Worm (Caenorhabditis elegans) whole organism, late embryonic: ENCODE measurements around the gene C17G10.1.

Source experiments
- C08G9.2 ChIP-seq: sonication (generic microtip); optimal IDR thresholded peaks from 2 replicates; lab custom pipeline; 2016; ENCODE audit warnings: mild to moderate bottlenecking, missing genetic modification characterization, moderate library complexity, missing compliant biosample characterization
- C38D4.7 ChIP-seq: fragments of 200-800 bp; sonication (Bioruptor generic); optimal IDR thresholded peaks from 2 replicates; lab custom pipeline; 2018; ENCODE audit warnings: mild to moderate bottlenecking, missing genetic modification characterization, moderate library complexity, missing compliant biosample characterization
- F13H6.1 ChIP-seq: sonication (generic microtip); optimal IDR thresholded peaks from 2 replicates; lab custom pipeline; 2016; ENCODE audit warnings: missing genetic modification characterization, missing compliant biosample characterization
- K09A11.1 ChIP-seq: sonication (generic microtip); optimal IDR thresholded peaks from 2 replicates; lab custom pipeline; 2017; ENCODE audit warnings: antibody characterized with exemption, mild to moderate bottlenecking, missing genetic modification characterization, missing compliant biosample characterization; ENCODE audit not compliant: insufficient read depth
- T23F11.4 ChIP-seq: fragments of 200-800 bp; sonication (Bioruptor generic); optimal IDR thresholded peaks from 2 replicates; lab custom pipeline; 2018; ENCODE audit warnings: mild to moderate bottlenecking, missing genetic modification characterization, missing compliant biosample characterization
- Y22D7AL.16 ChIP-seq: sonication (generic microtip); optimal IDR thresholded peaks from 2 replicates; lab custom pipeline; 2016; ENCODE audit warnings: missing genetic modification characterization, missing compliant biosample characterization
- ahr-1 ChIP-seq: sonication (generic microtip); optimal IDR thresholded peaks from 2 replicates; lab custom pipeline; 2016; ENCODE audit warnings: missing genetic modification characterization, missing compliant biosample characterization
- ama-1 ChIP-seq: fragments of 150-350 bp; optimal IDR thresholded peaks from 2 replicates; lab custom pipeline; 2014
- ceh-24 ChIP-seq: sonication (generic microtip); optimal IDR thresholded peaks from 2 replicates; lab custom pipeline; 2016; ENCODE audit warnings: mild to moderate bottlenecking, missing genetic modification characterization, missing compliant biosample characterization
- ceh-31 ChIP-seq: sonication (generic microtip); optimal IDR thresholded peaks from 2 replicates; lab custom pipeline; 2016; ENCODE audit warnings: missing genetic modification characterization, missing compliant biosample characterization
- ceh-34 ChIP-seq: sonication (generic microtip); optimal IDR thresholded peaks from 2 replicates; lab custom pipeline; 2016; ENCODE audit warnings: mild to moderate bottlenecking, missing genetic modification characterization, missing compliant biosample characterization
- ceh-45 ChIP-seq: fragments of 200-800 bp; sonication (Bioruptor generic); IDR thresholded peaks from 2 replicates; pipeline ENCODE4 v1.3.6; 2022; ENCODE audit warnings: missing genetic modification reagents, missing genetic modification characterization, missing compliant biosample characterization
- ceh-48 ChIP-seq: sonication (generic microtip); optimal IDR thresholded peaks from 2 replicates; lab custom pipeline; 2016; ENCODE audit warnings: missing genetic modification characterization, inconsistent platforms, missing compliant biosample characterization
- ceh-6 ChIP-seq: fragments of 200-800 bp; sonication (Bioruptor generic); optimal IDR thresholded peaks from 2 replicates; lab custom pipeline; 2018; ENCODE audit warnings: mild to moderate bottlenecking, missing genetic modification characterization, missing compliant biosample characterization
- che-1 ChIP-seq: sonication (generic microtip); optimal IDR thresholded peaks from 2 replicates; lab custom pipeline; 2016; ENCODE audit warnings: mild to moderate bottlenecking, missing genetic modification characterization, missing compliant biosample characterization
- dmd-4 ChIP-seq: sonication (generic microtip); optimal IDR thresholded peaks from 2 replicates; lab custom pipeline; 2016; ENCODE audit warnings: borderline replicate concordance, missing genetic modification characterization, missing compliant biosample characterization
- dve-1 ChIP-seq: sonication (generic microtip); optimal IDR thresholded peaks from 2 replicates; lab custom pipeline; 2017; ENCODE audit warnings: antibody characterized with exemption, mild to moderate bottlenecking, missing genetic modification characterization, missing compliant biosample characterization
- elt-2 ChIP-seq: sonication (generic microtip); optimal IDR thresholded peaks from 2 replicates; lab custom pipeline; 2016; ENCODE audit warnings: missing genetic modification reagents, missing genetic modification characterization, missing compliant biosample characterization
- ets-4 ChIP-seq: sonication (generic microtip); optimal IDR thresholded peaks from 2 replicates; lab custom pipeline; 2016; ENCODE audit warnings: missing genetic modification characterization, missing compliant biosample characterization
- eyg-1 ChIP-seq: sonication (generic microtip); optimal IDR thresholded peaks from 2 replicates; lab custom pipeline; 2016; ENCODE audit warnings: missing genotype, missing genetic modification characterization, missing compliant biosample characterization
- fax-1 ChIP-seq: sonication (generic microtip); optimal IDR thresholded peaks from 2 replicates; lab custom pipeline; 2016; ENCODE audit warnings: missing genotype, missing genetic modification characterization, missing compliant biosample characterization
- fkh-10 ChIP-seq: fragments of 150-350 bp; optimal IDR thresholded peaks from 2 replicates; lab custom pipeline; 2014; ENCODE audit warnings: missing biosample characterization, missing genetic modification reagents, missing genetic modification characterization
- fkh-6 ChIP-seq: sonication (generic microtip); optimal IDR thresholded peaks from 2 replicates; lab custom pipeline; 2016; ENCODE audit warnings: missing genetic modification characterization, missing compliant biosample characterization
- gmeb-2 ChIP-seq: sonication (generic microtip); optimal IDR thresholded peaks from 2 replicates; lab custom pipeline; 2016; ENCODE audit warnings: missing genetic modification characterization, inconsistent platforms, missing compliant biosample characterization
- hlh-15 ChIP-seq: sonication (generic microtip); optimal IDR thresholded peaks from 2 replicates; lab custom pipeline; 2016; ENCODE audit warnings: missing genetic modification characterization, missing compliant biosample characterization
- hlh-8 ChIP-seq: sonication (generic microtip); optimal IDR thresholded peaks from 2 replicates; lab custom pipeline; 2016; ENCODE audit warnings: missing genotype, missing genetic modification characterization, missing compliant biosample characterization
- lim-6 ChIP-seq: sonication (generic microtip); optimal IDR thresholded peaks from 2 replicates; lab custom pipeline; 2016; ENCODE audit warnings: missing genetic modification characterization, missing compliant biosample characterization
- lin-11 ChIP-seq: fragments of 200-800 bp; sonication (Bioruptor generic); optimal IDR thresholded peaks from 2 replicates; lab custom pipeline; 2018; ENCODE audit warnings: mild to moderate bottlenecking, missing genetic modification characterization, missing compliant biosample characterization
- nfya-1 ChIP-seq: sonication (generic microtip); optimal IDR thresholded peaks from 2 replicates; lab custom pipeline; 2017; ENCODE audit warnings: missing genetic modification characterization, mild to moderate bottlenecking, missing compliant biosample characterization, antibody characterized with exemption, moderate library complexity
- npax-4 ChIP-seq: sonication (generic microtip); optimal IDR thresholded peaks from 2 replicates; lab custom pipeline; 2016; ENCODE audit warnings: missing genetic modification characterization, missing compliant biosample characterization
- odd-2 ChIP-seq: sonication (generic microtip); optimal IDR thresholded peaks from 2 replicates; lab custom pipeline; 2017; ENCODE audit warnings: antibody characterized with exemption, mild to moderate bottlenecking, missing genetic modification characterization, missing compliant biosample characterization
- pag-3 ChIP-seq: sonication (generic microtip); optimal IDR thresholded peaks from 2 replicates; lab custom pipeline; 2016; ENCODE audit warnings: missing compliant biosample characterization, missing genetic modification characterization, borderline replicate concordance
- pat-9 ChIP-seq: fragments of 200-800 bp; sonication (Bioruptor generic); optimal IDR thresholded peaks from 2 replicates; lab custom pipeline; 2018; ENCODE audit warnings: mild to moderate bottlenecking, missing genetic modification characterization, moderate library complexity, missing compliant biosample characterization
- pax-1 ChIP-seq: fragments of 150-350 bp; optimal IDR thresholded peaks from 2 replicates; lab custom pipeline; 2014; ENCODE audit warnings: missing biosample characterization, missing genetic modification characterization
- pros-1 ChIP-seq: fragments of 150-350 bp; optimal IDR thresholded peaks from 2 replicates; lab custom pipeline; 2014; ENCODE audit warnings: missing biosample characterization, missing genetic modification reagents, missing genetic modification characterization
- ref-2 ChIP-seq: sonication (generic microtip); optimal IDR thresholded peaks from 2 replicates; lab custom pipeline; 2016; ENCODE audit warnings: missing genetic modification characterization, missing compliant biosample characterization
- rnt-1 ChIP-seq: sonication (generic microtip); optimal IDR thresholded peaks from 2 replicates; lab custom pipeline; 2016; ENCODE audit warnings: missing genetic modification characterization, missing compliant biosample characterization
- sdc-2 ChIP-seq: sonication (generic microtip); optimal IDR thresholded peaks from 2 replicates; lab custom pipeline; 2016; ENCODE audit warnings: missing genotype, missing genetic modification characterization, missing compliant biosample characterization
- sox-2 ChIP-seq: fragments of 200-800 bp; sonication (Bioruptor generic); IDR thresholded peaks from 2 replicates; pipeline ENCODE4 v1.3.6; 2022; ENCODE audit warnings: missing genetic modification reagents, missing genetic modification characterization, missing compliant biosample characterization
- syd-9 ChIP-seq: sonication (generic microtip); optimal IDR thresholded peaks from 2 replicates; lab custom pipeline; 2016; ENCODE audit warnings: mild to moderate bottlenecking, missing genetic modification characterization, moderate library complexity, missing compliant biosample characterization
- tbx-2 ChIP-seq: sonication (generic microtip); optimal IDR thresholded peaks from 2 replicates; lab custom pipeline; 2016; ENCODE audit warnings: missing genetic modification characterization, missing compliant biosample characterization
- tbx-7 ChIP-seq: sonication (generic microtip); optimal IDR thresholded peaks from 2 replicates; lab custom pipeline; 2016; ENCODE audit warnings: missing genotype, missing genetic modification characterization, missing compliant biosample characterization
- unc-42 ChIP-seq: sonication (generic microtip); optimal IDR thresholded peaks from 2 replicates; lab custom pipeline; 2016; ENCODE audit warnings: missing genotype, missing genetic modification characterization, missing compliant biosample characterization
- unc-55 ChIP-seq: sonication (generic microtip); optimal IDR thresholded peaks from 2 replicates; lab custom pipeline; 2017; ENCODE audit warnings: missing biosample characterization, missing genetic modification reagents, missing genetic modification characterization
- unc-86 ChIP-seq: sonication (generic microtip); optimal IDR thresholded peaks from 2 replicates; lab custom pipeline; 2016; ENCODE audit warnings: missing genetic modification characterization, missing compliant biosample characterization
- zip-5 ChIP-seq: sonication (generic microtip); optimal IDR thresholded peaks from 2 replicates; lab custom pipeline; 2016; ENCODE audit warnings: missing genetic modification characterization, missing compliant biosample characterization
- ztf-16 ChIP-seq: sonication (generic microtip); optimal IDR thresholded peaks from 2 replicates; lab custom pipeline; 2017; ENCODE audit warnings: missing genetic modification characterization, missing compliant biosample characterization

C17G10.1 gene

ce11 chrII:5593377-5593932, 2.9 kb upstream of the C17G10.1 start, which contains the start of gene cdc-14 (continued):
- TF ChIP-seq hlh-15 (tag; lab: Kevin White, UChicago), result no peak
- no peak for TF ChIP-seq K09A11.1 (tag; lab: Kevin White, UChicago)
- no peak for TF ChIP-seq fkh-10 (GFP tag; lab: Kevin White, UChicago)
- TF ChIP-seq ama-1 (lab: Kevin White, UChicago), result no peak
- TF ChIP-seq gmeb-2 (tag; lab: Kevin White, UChicago), result no peak
- no peak for TF ChIP-seq lim-6 (tag; lab: Kevin White, UChicago)
- no peak for TF ChIP-seq ztf-16 (tag; lab: Kevin White, UChicago)
- TF ChIP-seq ceh-31 (tag; lab: Kevin White, UChicago), result peak; percentile 65
- TF ChIP-seq ceh-6 (GFP tag; lab: Kevin White, UChicago), result no peak
- TF ChIP-seq lin-11 (tag; lab: Kevin White, UChicago), result no peak
- no peak for TF ChIP-seq npax-4 (tag; lab: Kevin White, UChicago)
- TF ChIP-seq pag-3 (tag; lab: Kevin White, UChicago), result no peak
- TF ChIP-seq eyg-1, result no peak
- peak; percentile 76 for TF ChIP-seq tbx-2 (tag; lab: Kevin White, UChicago)
- peak; percentile 13 for TF ChIP-seq hlh-8 (tag; lab: Kevin White, UChicago)
- TF ChIP-seq odd-2, result no peak
- no peak for TF ChIP-seq dve-1 (tag; lab: Kevin White, UChicago)
- peak; percentile 64 for TF ChIP-seq unc-55
- no peak for TF ChIP-seq ceh-24
- TF ChIP-seq rnt-1, result peak; percentile 37
- TF ChIP-seq C08G9.2 (tag; lab: Kevin White, UChicago), result no peak
- TF ChIP-seq fkh-6 (tag; lab: Kevin White, UChicago), result no peak
- no peak for TF ChIP-seq pros-1 (tag; lab: Kevin White, UChicago)
- no peak for TF ChIP-seq unc-86 (tag; lab: Kevin White, UChicago)
- no peak for TF ChIP-seq dmd-4 (tag; lab: Kevin White, UChicago)
- TF ChIP-seq pax-1 (tag; lab: Kevin White, UChicago), result no peak
- no peak for TF ChIP-seq che-1 (tag; lab: Kevin White, UChicago)
- no peak for TF ChIP-seq T23F11.4 (GFP tag; lab: Kevin White, UChicago)
- TF ChIP-seq ceh-45, result 0 out of 2 replicates have a peak, but pooled peaks have one; percentile 24
- peak; percentile 72 for TF ChIP-seq nfya-1 (tag; lab: Kevin White, UChicago)
- peak; percentile 33 for TF ChIP-seq sdc-2 (tag; lab: Kevin White, UChicago)
- no peak for TF ChIP-seq F13H6.1
- TF ChIP-seq, all 69 proteins: peak for 16

DNA sequence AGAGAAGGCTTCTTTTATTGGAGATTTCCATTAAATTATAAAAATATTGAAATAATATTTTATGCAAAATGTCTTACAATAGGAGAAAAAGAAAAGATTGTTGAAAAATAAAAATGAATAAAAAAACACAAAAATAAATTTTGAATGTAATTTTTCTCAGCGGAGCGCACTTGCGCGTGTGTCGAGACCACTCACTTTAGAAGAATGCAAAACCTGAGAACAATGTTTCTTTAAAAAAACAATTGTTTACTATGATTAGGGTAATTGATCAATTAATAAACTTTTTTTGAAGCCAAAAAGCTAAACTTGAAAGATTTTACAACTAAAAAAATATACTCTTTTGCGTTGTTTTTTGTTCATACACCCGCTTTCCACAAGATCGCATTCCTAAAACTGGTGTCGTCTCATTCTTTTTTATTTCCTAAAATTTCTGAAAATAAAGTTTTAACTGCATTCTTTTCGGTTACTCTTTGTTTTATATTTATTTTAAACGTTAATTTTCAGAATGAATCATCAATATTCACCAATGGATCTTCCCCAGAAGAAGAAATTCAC, 2.1 kb upstream of the C17G10.1 start, which contains the start of gene ttc-4:
Gene ttc-4 (plus strand): TSS at position 505 of the 555 bp plus-strand sequence.
- TF ChIP-seq unc-86 (tag; lab: Kevin White, UChicago) (peak; percentile 29), sox-2 (GFP tag; lab: Robert Waterston, UW) (no peak), ref-2 (tag; lab: Kevin White, UChicago) (peak; percentile 5), ceh-31 (tag; lab: Kevin White, UChicago) (peak; percentile 90), fax-1 (tag; lab: Kevin White, UChicago) (peak; percentile 8), unc-55 (no peak), tbx-2 (tag; lab: Kevin White, UChicago) (peak; percentile 80), ceh-48 (no peak), gmeb-2 (tag; lab: Kevin White, UChicago) (no peak), C08G9.2 (tag; lab: Kevin White, UChicago) (peak; percentile 71), pat-9 (tag; lab: Kevin White, UChicago) (no peak), lim-6 (tag; lab: Kevin White, UChicago) (peak; percentile 27), sdc-2 (tag; lab: Kevin White, UChicago) (no peak), ztf-16 (tag; lab: Kevin White, UChicago) (no peak), ceh-34 (tag; lab: Kevin White, UChicago) (peak; percentile 45), tbx-7 (tag; lab: Kevin White, UChicago) (peak; percentile 8), syd-9 (no peak), ahr-1 (tag; lab: Kevin White, UChicago) (peak; percentile 22), unc-42 (tag; lab: Kevin White, UChicago) (peak; percentile 64), F13H6.1 (peak; percentile 54), ets-4 (peak; percentile 56), ama-1 (lab: Kevin White, UChicago) (no peak), C38D4.7 (GFP tag; lab: Kevin White, UChicago) (no peak), dmd-4 (tag; lab: Kevin White, UChicago) (no peak), elt-2 (tag; lab: Kevin White, UChicago) (peak; percentile 90), zip-5 (tag; lab: Kevin White, UChicago) (peak; percentile 71), Y22D7AL.16 (no peak), hlh-8 (tag; lab: Kevin White, UChicago) (peak; percentile 58), pax-1 (tag; lab: Kevin White, UChicago) (no peak), fkh-10 (GFP tag; lab: Kevin White, UChicago) (no peak), dve-1 (tag; lab: Kevin White, UChicago) (no peak), pros-1 (tag; lab: Kevin White, UChicago) (no peak), ceh-6 (GFP tag; lab: Kevin White, UChicago) (no peak)
